Fruit fly (Drosophila melanogaster) whole organism, embryonic: ENCODE data around the gene CG6066.

Source experiments
- Atf-2 ChIP-seq: fragments of 200-800 bp; sonication (Bioruptor generic); optimal IDR thresholded peaks from 2 replicates; lab custom pipeline; 2016; ENCODE audit warnings: missing biosample characterization, missing genetic modification characterization
- Atf6 ChIP-seq: fragments of 200-800 bp; sonication (Bioruptor generic); IDR thresholded peaks from 2 replicates; pipeline ENCODE4 v1.3.6; 2022; ENCODE audit warnings: missing biosample characterization, missing genetic modification characterization
- Bgb ChIP-seq: fragments of 200-800 bp; sonication (Bioruptor generic); IDR thresholded peaks from 2 replicates; pipeline ENCODE4 v1.3.6; 2022; ENCODE audit warnings: missing biosample characterization, missing genetic modification characterization; ENCODE audit not compliant: partially characterized antibody
- CG10366 ChIP-seq: fragments of 200-800 bp; sonication (Bioruptor generic); IDR thresholded peaks from 2 replicates; pipeline ENCODE4 v1.3.6; 2022; ENCODE audit warnings: missing biosample characterization, missing genetic modification characterization
- CG10543 ChIP-seq: fragments of 200-800 bp; sonication (Bioruptor generic); optimal IDR thresholded peaks from 3 replicates; lab custom pipeline; 2017; ENCODE audit warnings: missing biosample characterization, mild to moderate bottlenecking, missing genetic modification characterization, moderate library complexity
- CG1529 ChIP-seq: fragments of 200-800 bp; sonication (Bioruptor generic); optimal IDR thresholded peaks from 3 replicates; lab custom pipeline; 2018; ENCODE audit warnings: missing biosample characterization, missing genetic modification characterization
- CG17612 ChIP-seq: fragments of 200-800 bp; sonication (Bioruptor generic); IDR thresholded peaks from 2 replicates; pipeline ENCODE4 v1.3.6; 2022; ENCODE audit warnings: missing biosample characterization, missing genetic modification characterization
- CG18619 ChIP-seq: fragments of 200-800 bp; sonication (Bioruptor generic); optimal IDR thresholded peaks from 3 replicates; lab custom pipeline; 2017; ENCODE audit warnings: missing biosample characterization, mild to moderate bottlenecking, missing genetic modification characterization
- CG30403 ChIP-seq: fragments of 200-800 bp; sonication (Bioruptor generic); optimal IDR thresholded peaks from 3 replicates; lab custom pipeline; 2016; ENCODE audit warnings: missing biosample characterization, missing genetic modification characterization
- CG34376 ChIP-seq: fragments of 200-800 bp; sonication (Bioruptor generic); optimal IDR thresholded peaks from 2 replicates; lab custom pipeline; 2018; ENCODE audit warnings: missing biosample characterization, mild to moderate bottlenecking, missing genetic modification characterization
- CG4730 ChIP-seq: fragments of 200-800 bp; sonication (Bioruptor generic); IDR thresholded peaks from 2 replicates; pipeline ENCODE4 v1.3.6; 2022; ENCODE audit warnings: missing biosample characterization, missing genetic modification characterization
- CG6765 ChIP-seq: fragments of 200-800 bp; sonication (Bioruptor generic); optimal IDR thresholded peaks from 3 replicates; lab custom pipeline; 2017; ENCODE audit warnings: missing biosample characterization, mild to moderate bottlenecking, missing genetic modification characterization
- CG9817 ChIP-seq: fragments of 200-800 bp; sonication (Bioruptor generic); optimal IDR thresholded peaks from 2 replicates; lab custom pipeline; 2018; ENCODE audit warnings: missing biosample characterization, mild to moderate bottlenecking, missing genetic modification characterization, moderate library complexity
- Dad ChIP-seq: fragments of 200-800 bp; sonication (Bioruptor generic); optimal IDR thresholded peaks from 3 replicates; lab custom pipeline; 2016; ENCODE audit warnings: missing biosample characterization, missing genetic modification characterization
- Dip2 ChIP-seq: fragments of 200-800 bp; sonication (Bioruptor generic); IDR thresholded peaks from 2 replicates; pipeline ENCODE4 v1.3.6; 2022; ENCODE audit warnings: missing biosample characterization, missing genetic modification characterization
- Dll ChIP-seq: fragments of 200-800 bp; sonication (Bioruptor generic); IDR thresholded peaks from 4 replicates; pipeline ENCODE4 v1.3.6; 2022; ENCODE audit warnings: missing biosample characterization, missing genetic modification characterization; ENCODE audit not compliant: partially characterized antibody
- Doc2 ChIP-seq: fragments of 200-800 bp; sonication (Bioruptor generic); IDR thresholded peaks from 2 replicates; pipeline ENCODE4 v1.3.6; 2022; ENCODE audit warnings: missing biosample characterization, missing genetic modification characterization
- Doc3 ChIP-seq: fragments of 200-800 bp; sonication (Bioruptor generic); IDR thresholded peaks from 3 replicates; pipeline ENCODE4 v1.3.6; 2022; ENCODE audit warnings: missing biosample characterization, missing genetic modification characterization; ENCODE audit not compliant: partially characterized antibody
- Drgx ChIP-seq: fragments of 200-800 bp; sonication (Bioruptor generic); IDR thresholded peaks from 2 replicates; pipeline ENCODE4 v1.3.6; 2022; ENCODE audit warnings: missing biosample characterization, missing genetic modification characterization
- E2f1 ChIP-seq: fragments of 200-800 bp; sonication (Bioruptor generic); IDR thresholded peaks from 2 replicates; pipeline ENCODE4 v1.3.6; 2022; ENCODE audit warnings: missing biosample characterization, missing genetic modification characterization
- ERR ChIP-seq: fragments of 200-800 bp; sonication (Bioruptor generic); optimal IDR thresholded peaks from 2 replicates; lab custom pipeline; 2016; ENCODE audit warnings: missing biosample characterization, missing genetic modification characterization
- Fer2 ChIP-seq: fragments of 200-800 bp; sonication (Bioruptor generic); optimal IDR thresholded peaks from 2 replicates; lab custom pipeline; 2018; ENCODE audit warnings: missing biosample characterization, mild to moderate bottlenecking, missing genetic modification characterization, moderate library complexity
- HLH3B ChIP-seq: fragments of 200-800 bp; sonication (Bioruptor generic); IDR thresholded peaks from 2 replicates; pipeline ENCODE4 v1.3.6; 2022; ENCODE audit warnings: missing biosample characterization, missing genetic modification characterization
- Hsf ChIP-seq: fragments of 200-800 bp; sonication (Bioruptor generic); optimal IDR thresholded peaks from 3 replicates; lab custom pipeline; 2016; ENCODE audit warnings: missing biosample characterization, missing genetic modification characterization
- Lhr ChIP-seq: fragments of 200-800 bp; sonication (Bioruptor generic); optimal IDR thresholded peaks from 3 replicates; lab custom pipeline; 2017; ENCODE audit warnings: mild to moderate bottlenecking, missing biosample characterization, missing genetic modification reagents, missing genetic modification characterization
- Lpt ChIP-seq: fragments of >200 bp; optimal IDR thresholded peaks from 2 replicates; lab custom pipeline; 2018; ENCODE audit warnings: missing biosample characterization, missing genetic modification characterization
- Max ChIP-seq: fragments of 200-800 bp; sonication (Bioruptor generic); optimal IDR thresholded peaks from 2 replicates; lab custom pipeline; 2016; ENCODE audit warnings: missing biosample characterization, mild to moderate bottlenecking, missing genetic modification characterization
- Meics ChIP-seq: fragments of 200-800 bp; sonication (Bioruptor generic); optimal IDR thresholded peaks from 2 replicates; lab custom pipeline; 2017; ENCODE audit warnings: missing biosample characterization, mild to moderate bottlenecking, missing genetic modification characterization
- Optix ChIP-seq: fragments of 200-800 bp; sonication (Bioruptor generic); IDR thresholded peaks from 3 replicates; pipeline ENCODE4 v1.3.6; 2022; ENCODE audit warnings: missing biosample characterization, missing genetic modification characterization
- Ptx1 ChIP-seq: fragments of 200-800 bp; sonication (Bioruptor generic); IDR thresholded peaks from 2 replicates; pipeline ENCODE4 v1.3.6; 2022; ENCODE audit warnings: missing biosample characterization, missing genetic modification characterization
- Rx ChIP-seq: fragments of 200-800 bp; sonication (Bioruptor generic); IDR thresholded peaks from 2 replicates; pipeline ENCODE4 v1.3.6; 2022; ENCODE audit warnings: missing biosample characterization, missing genetic modification characterization
- Tbp ChIP-seq: fragments of >200 bp; optimal IDR thresholded peaks from 2 replicates; lab custom pipeline; 2018; ENCODE audit warnings: missing biosample characterization, missing genetic modification characterization
- chinmo ChIP-seq: fragments of 200-800 bp; sonication (Bioruptor generic); IDR thresholded peaks from 4 replicates; pipeline ENCODE4 v1.3.6; 2022; ENCODE audit warnings: missing biosample characterization, missing genetic modification characterization; ENCODE audit not compliant: partially characterized antibody
- crp ChIP-seq, 2 experiments: fragments of 200-800 bp; sonication (Bioruptor generic); optimal IDR thresholded peaks; 2 replicates in 1 of 2; 3 replicates in 1 of 2; lab custom pipeline; 2017; ENCODE audit warnings: missing biosample characterization in 2 of 2, missing genetic modification characterization in 2 of 2, mild to moderate bottlenecking in 1 of 2, moderate library complexity in 1 of 2
- dimm ChIP-seq: fragments of 200-800 bp; sonication (Bioruptor generic); IDR thresholded peaks from 2 replicates; pipeline ENCODE4 v1.3.6; 2022; ENCODE audit warnings: missing biosample characterization, missing genetic modification characterization
- kah ChIP-seq: fragments of 200-800 bp; sonication (Bioruptor generic); optimal IDR thresholded peaks from 2 replicates; lab custom pipeline; 2018; ENCODE audit warnings: missing biosample characterization, mild to moderate bottlenecking, missing genetic modification characterization
- mam ChIP-seq: fragments of 200-800 bp; sonication (Bioruptor generic); optimal IDR thresholded peaks from 3 replicates; lab custom pipeline; 2016; ENCODE audit warnings: missing biosample characterization, missing genetic modification characterization
- nom ChIP-seq: fragments of 200-800 bp; sonication (Bioruptor generic); optimal IDR thresholded peaks from 2 replicates; lab custom pipeline; 2017; ENCODE audit warnings: missing biosample characterization, missing genetic modification characterization, mild to moderate bottlenecking, moderate library complexity, missing genetic modification reagents
- pb ChIP-seq: fragments of 200-800 bp; sonication (Bioruptor generic); optimal IDR thresholded peaks from 3 replicates; lab custom pipeline; 2016; ENCODE audit warnings: missing biosample characterization, missing genetic modification characterization
- sc ChIP-seq, 3 experiments: fragments of >200 bp in 2 of 3; fragments of 200-800 bp in 1 of 3; sonication (Bioruptor generic) in 1 of 3; optimal IDR thresholded peaks; 2 replicates in 2 of 3; 3 replicates in 1 of 3; lab custom pipeline; 2017; ENCODE audit warnings: mild to moderate bottlenecking in 1 of 3, missing biosample characterization in 1 of 3, missing genetic modification characterization in 1 of 3, missing genetic modification reagents in 1 of 3
- sd ChIP-seq: fragments of 200-800 bp; sonication (Bioruptor generic); optimal IDR thresholded peaks from 3 replicates; lab custom pipeline; 2018; ENCODE audit warnings: missing biosample characterization, mild to moderate bottlenecking, missing genetic modification characterization, moderate library complexity
- slbo ChIP-seq: fragments of 200-800 bp; sonication (Bioruptor generic); IDR thresholded peaks from 2 replicates; pipeline ENCODE4 v1.3.6; 2022; ENCODE audit warnings: missing biosample characterization, missing genetic modification characterization
- slou ChIP-seq: fragments of 200-800 bp; sonication (Bioruptor generic); optimal IDR thresholded peaks from 3 replicates; lab custom pipeline; 2016; ENCODE audit warnings: missing biosample characterization, missing genetic modification characterization
- ssp ChIP-seq: fragments of 200-800 bp; sonication (Bioruptor generic); IDR thresholded peaks from 2 replicates; pipeline ENCODE4 v1.3.6; 2022; ENCODE audit warnings: missing biosample characterization, missing genetic modification characterization
- toy ChIP-seq: fragments of 200-800 bp; sonication (Bioruptor generic); IDR thresholded peaks from 2 replicates; pipeline ENCODE4 v1.3.6; 2022; ENCODE audit warnings: missing biosample characterization, missing genetic modification characterization
- unc-4 ChIP-seq: fragments of 200-800 bp; sonication (Bioruptor generic); IDR thresholded peaks from 2 replicates; pipeline ENCODE4 v1.3.6; 2022; ENCODE audit warnings: missing biosample characterization, missing genetic modification characterization; ENCODE audit not compliant: partially characterized antibody
- vnd ChIP-seq: fragments of 200-800 bp; sonication (Bioruptor generic); IDR thresholded peaks from 3 replicates; pipeline ENCODE4 v1.3.6; 2022; ENCODE audit warnings: missing biosample characterization, missing genetic modification characterization; ENCODE audit not compliant: partially characterized antibody
- zen2 ChIP-seq: fragments of 200-800 bp; sonication (Bioruptor generic); IDR thresholded peaks from 3 replicates; pipeline ENCODE4 v1.3.6; 2022; ENCODE audit warnings: missing biosample characterization, missing genetic modification characterization; ENCODE audit not compliant: partially characterized antibody

Gene CG6066

dm6 chr3R:27087549-27087948 lies 29.0 kb downstream of the CG6066 start, which contains the start of gene Cpr97Ea:
Cpr97Ea (minus strand) TSS chr3R:27087778.
- no peak for TF ChIP-seq Max (GFP tag; lab: Kevin White, UChicago)
- no peak for TF ChIP-seq toy (GFP tag; lab: Robert Waterston, UW)
- TF ChIP-seq sc (optimal IDR thresholded peaks at IDR 0.05; lab: Kevin White, UChicago): no peak
- TF ChIP-seq sc (GFP tag; optimal IDR thresholded peaks at IDR 0.05; lab: Kevin White, UChicago): no peak
- TF ChIP-seq Doc3: no peak
- no peak for TF ChIP-seq E2f1
- TF ChIP-seq CG34376 (GFP tag; lab: Kevin White, UChicago): no peak
- TF ChIP-seq unc-4 (GFP tag; lab: Robert Waterston, UW): no peak
- no peak for TF ChIP-seq Dad (GFP tag; lab: Kevin White, UChicago)
- no peak for TF ChIP-seq slbo (GFP tag; lab: Robert Waterston, UW)
- TF ChIP-seq Doc2 (GFP tag; lab: Robert Waterston, UW): no peak
- TF ChIP-seq Dll (GFP tag; lab: Robert Waterston, UW): no peak
- no peak for TF ChIP-seq dimm (GFP tag; lab: Robert Waterston, UW)
- TF ChIP-seq HLH3B (GFP tag; lab: Robert Waterston, UW): no peak
- TF ChIP-seq, all 482 proteins: peak for 0

- TF ChIP-seq nom (peak; percentile 40), CG17612 (GFP tag; lab: Robert Waterston, UW) (no peak), Drgx (GFP tag; lab: Robert Waterston, UW) (peak; percentile 32; the same call in 1 of the 2 replicates), crp (GFP tag; optimal IDR thresholded peaks at IDR 0.05; lab: Kevin White, UChicago) (no peak), kah (GFP tag; lab: Kevin White, UChicago) (no peak), Atf-2 (GFP tag; lab: Kevin White, UChicago) (no peak)
Observed at dm6 chr3R:27084528-27085052, 31.9 kb downstream of the CG6066 start.

DNA sequence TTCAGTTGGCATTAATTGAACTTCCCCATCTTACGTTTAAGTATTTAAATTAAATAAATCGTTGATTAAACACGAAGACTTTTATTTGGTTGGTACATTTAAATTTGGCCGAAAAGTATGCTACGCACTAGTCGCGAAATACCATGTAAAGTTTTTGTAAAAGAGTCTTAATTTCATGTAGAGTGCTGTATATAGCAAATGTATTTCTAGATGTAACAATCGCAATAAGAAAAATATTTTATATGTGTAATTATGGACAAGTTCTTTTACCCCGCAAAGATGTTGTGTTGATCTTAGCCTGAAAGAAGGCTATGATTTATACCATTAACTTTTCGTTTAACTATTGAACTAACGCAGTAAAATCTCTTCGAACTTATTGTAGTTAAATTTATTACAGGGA lies 33.8 kb downstream of the CG6066 start:
- TF ChIP-seq Hsf (GFP tag; lab: Kevin White, UChicago): no peak
- no peak for TF ChIP-seq CG10366 (GFP tag; lab: Robert Waterston, UW)
- TF ChIP-seq CG30403 (GFP tag; lab: Kevin White, UChicago): no peak
- TF ChIP-seq CG6765 (GFP tag; lab: Kevin White, UChicago): no peak
- no peak for TF ChIP-seq Fer2 (tag; lab: Kevin White, UChicago)
- no peak for TF ChIP-seq mam (GFP tag; lab: Kevin White, UChicago)
- no peak for TF ChIP-seq sd
- no peak for TF ChIP-seq Meics
- no peak for TF ChIP-seq ssp (GFP tag; lab: Robert Waterston, UW)
- no peak for TF ChIP-seq Lpt (GFP tag; lab: Kevin White, UChicago)
- no peak for TF ChIP-seq Tbp (GFP tag; lab: Kevin White, UChicago)
- TF ChIP-seq E2f1: no peak
- no peak for TF ChIP-seq Rx (GFP tag; lab: Robert Waterston, UW)
- peak; percentile 62 for TF ChIP-seq Bgb (GFP tag; lab: Robert Waterston, UW)
- no peak for TF ChIP-seq CG4730 (GFP tag; lab: Robert Waterston, UW)
- no peak for TF ChIP-seq CG18619
- TF ChIP-seq Lhr (GFP tag; lab: Kevin White, UChicago): no peak
- TF ChIP-seq vnd (GFP tag; lab: Robert Waterston, UW): no peak
- TF ChIP-seq Atf6 (GFP tag; lab: Robert Waterston, UW): no peak
- TF ChIP-seq Optix: no peak
- TF ChIP-seq zen2 (GFP tag; lab: Robert Waterston, UW): no peak
- no peak for TF ChIP-seq Ptx1 (GFP tag; lab: Robert Waterston, UW)
- TF ChIP-seq CG10543 (GFP tag; lab: Kevin White, UChicago): no peak
- 0 out of 4 replicates have a peak, but pooled peaks have one; percentile 34 for TF ChIP-seq chinmo
- TF ChIP-seq pb (GFP tag; lab: Kevin White, UChicago): no peak
- TF ChIP-seq slou (GFP tag; lab: Kevin White, UChicago): no peak
- no peak for TF ChIP-seq CG9817 (tag; lab: Kevin White, UChicago)
- TF ChIP-seq CG1529: no peak
- TF ChIP-seq ERR (GFP tag; lab: Kevin White, UChicago): no peak
- no peak for TF ChIP-seq Dip2
